Worm (Caenorhabditis elegans) whole organism, midembryonic: ENCODE measurements around the gene C55A1.6.

ENCODE experiments used
- T22C8.4 ChIP-seq: fragments of 200-800 bp; sonication (Bioruptor generic); IDR thresholded peaks from 2 replicates; pipeline ENCODE4 v1.3.6; 2022; ENCODE audit warnings: missing genetic modification characterization, missing compliant biosample characterization
- cog-1 ChIP-seq: sonication (generic microtip); optimal IDR thresholded peaks from 2 replicates; lab custom pipeline; 2016; ENCODE audit warnings: missing genetic modification characterization, missing compliant biosample characterization
- flt-1 ChIP-seq: fragments of 200-800 bp; sonication (Bioruptor generic); IDR thresholded peaks from 2 replicates; pipeline ENCODE4 v1.3.6; 2022; ENCODE audit warnings: missing genetic modification characterization, missing compliant biosample characterization
- klf-2 ChIP-seq: fragments of 200-800 bp; sonication (Bioruptor generic); conservative IDR thresholded peaks from 2 replicates; pipeline ENCODE4 v1.3.6; 2022; ENCODE audit warnings: missing genetic modification reagents, missing genetic modification characterization, missing compliant biosample characterization
- ref-1 ChIP-seq: fragments of 200-800 bp; sonication (Bioruptor generic); conservative IDR thresholded peaks from 2 replicates; pipeline ENCODE4 v1.3.6; 2022; ENCODE audit warnings: missing genetic modification reagents, missing genetic modification characterization, missing compliant biosample characterization
- tab-1 ChIP-seq: fragments of 200-800 bp; sonication (Bioruptor generic); IDR thresholded peaks from 2 replicates; pipeline ENCODE4 v1.3.6; 2022; ENCODE audit warnings: missing genetic modification characterization, missing compliant biosample characterization
- ztf-29 ChIP-seq: fragments of 200-800 bp; sonication (Bioruptor generic); IDR thresholded peaks from 2 replicates; pipeline ENCODE4 v1.3.6; 2022; ENCODE audit warnings: missing genetic modification reagents, missing genetic modification characterization, missing compliant biosample characterization

ce11 chrV:15654124-15654523 lies 6.3 kb downstream of the C55A1.6 start, which contains the start of gene F53E4.2:
- TF ChIP-seq cog-1 (tag; lab: Kevin White, UChicago) (no peak), flt-1 (no peak), ref-1 (no peak), ztf-29 (GFP tag; lab: Robert Waterston, UW) (no peak), klf-2 (GFP tag; lab: Robert Waterston, UW) (no peak), tab-1 (no peak), T22C8.4 (GFP tag; lab: Robert Waterston, UW) (no peak)
